Worm (Caenorhabditis elegans) whole organism, midembryonic: Measurements from ENCODE around the gene srw-115.

Experiments used
- T22C8.4 ChIP-seq: fragments of 200-800 bp; sonication (Bioruptor generic); IDR thresholded peaks from 2 replicates; pipeline ENCODE4 v1.3.6; 2022; ENCODE audit warnings: missing genetic modification characterization, missing compliant biosample characterization
- cog-1 ChIP-seq: sonication (generic microtip); optimal IDR thresholded peaks from 2 replicates; lab custom pipeline; 2016; ENCODE audit warnings: missing genetic modification characterization, missing compliant biosample characterization
- flt-1 ChIP-seq: fragments of 200-800 bp; sonication (Bioruptor generic); IDR thresholded peaks from 2 replicates; pipeline ENCODE4 v1.3.6; 2022; ENCODE audit warnings: missing genetic modification characterization, missing compliant biosample characterization
- klf-2 ChIP-seq: fragments of 200-800 bp; sonication (Bioruptor generic); conservative IDR thresholded peaks from 2 replicates; pipeline ENCODE4 v1.3.6; 2022; ENCODE audit warnings: missing genetic modification reagents, missing genetic modification characterization, missing compliant biosample characterization
- med-1 ChIP-seq: sonication (generic microtip); optimal IDR thresholded peaks from 2 replicates; lab custom pipeline; 2017; ENCODE audit warnings: missing genetic modification characterization, mild to moderate bottlenecking, missing compliant biosample characterization, antibody characterized with exemption, missing genetic modification reagents; ENCODE audit not compliant: insufficient read depth
- ref-1 ChIP-seq: fragments of 200-800 bp; sonication (Bioruptor generic); conservative IDR thresholded peaks from 2 replicates; pipeline ENCODE4 v1.3.6; 2022; ENCODE audit warnings: missing genetic modification reagents, missing genetic modification characterization, missing compliant biosample characterization
- tab-1 ChIP-seq: fragments of 200-800 bp; sonication (Bioruptor generic); IDR thresholded peaks from 2 replicates; pipeline ENCODE4 v1.3.6; 2022; ENCODE audit warnings: missing genetic modification characterization, missing compliant biosample characterization
- ztf-23 ChIP-seq: fragments of 200-800 bp; sonication (Bioruptor generic); IDR thresholded peaks from 2 replicates; pipeline ENCODE4 v1.3.6; 2022; ENCODE audit warnings: missing genetic modification reagents, missing genetic modification characterization, missing compliant biosample characterization
- ztf-29 ChIP-seq: fragments of 200-800 bp; sonication (Bioruptor generic); IDR thresholded peaks from 2 replicates; pipeline ENCODE4 v1.3.6; 2022; ENCODE audit warnings: missing genetic modification reagents, missing genetic modification characterization, missing compliant biosample characterization

The srw-115 gene

ce11 chrV:2993816-2994215 lies at the start of gene srw-115:
TSS of gene srw-115 (minus strand) at chrV:2993916.
- TF ChIP-seq tab-1 (GFP tag; lab: Robert Waterston, UW), result no peak
- TF ChIP-seq ztf-29, result no peak
- TF ChIP-seq ref-1, result no peak
- no peak for TF ChIP-seq flt-1
- no peak for TF ChIP-seq T22C8.4 (GFP tag; lab: Robert Waterston, UW)
- no peak for TF ChIP-seq klf-2 (GFP tag; lab: Robert Waterston, UW)
- TF ChIP-seq med-1 (GFP tag; lab: Kevin White, UChicago), result no peak
- TF ChIP-seq ztf-23 (GFP tag; lab: Robert Waterston, UW), result no peak
- no peak for TF ChIP-seq cog-1 (tag; lab: Kevin White, UChicago)

- TF ChIP-seq flt-1, result no peak
- no peak for TF ChIP-seq cog-1 (tag; lab: Kevin White, UChicago)
- no peak for TF ChIP-seq T22C8.4 (GFP tag; lab: Robert Waterston, UW)
- no peak for TF ChIP-seq med-1 (GFP tag; lab: Kevin White, UChicago)
- no peak for TF ChIP-seq ref-1
- TF ChIP-seq ztf-29, result no peak
- TF ChIP-seq ztf-23 (GFP tag; lab: Robert Waterston, UW), result no peak
- TF ChIP-seq klf-2 (GFP tag; lab: Robert Waterston, UW), result no peak
- TF ChIP-seq tab-1 (GFP tag; lab: Robert Waterston, UW), result no peak
Measured at ce11 chrV:3040930-3041329, 47.2 kb upstream of the srw-115 start.

DNA sequence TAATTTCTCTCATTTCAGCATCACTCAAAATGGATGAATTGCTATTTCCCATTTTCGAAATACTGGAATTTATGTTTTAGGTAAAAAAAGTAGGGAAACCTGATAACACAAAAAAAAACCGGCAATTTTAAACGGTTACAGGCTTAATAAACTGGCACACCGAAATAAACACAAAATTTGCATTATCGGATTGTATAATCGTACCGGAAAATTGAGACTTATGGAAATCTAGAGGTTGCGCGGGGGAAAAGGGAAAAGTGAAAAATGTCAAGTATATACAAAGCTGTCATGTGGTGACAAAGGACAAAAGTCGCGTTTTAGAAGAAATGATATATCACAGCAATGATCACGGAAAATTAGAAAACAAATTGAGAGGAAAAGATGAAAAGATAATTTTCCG lies 45.6 kb upstream of the srw-115 start, which contains the start of gene chpf-2:
Gene chpf-2 (minus strand): TSS at position 101 of the 400 bp plus-strand sequence.
- no peak for TF ChIP-seq ztf-23 (GFP tag; lab: Robert Waterston, UW)
- TF ChIP-seq klf-2 (GFP tag; lab: Robert Waterston, UW), result no peak
- TF ChIP-seq flt-1, result no peak
- no peak for TF ChIP-seq cog-1 (tag; lab: Kevin White, UChicago)
- TF ChIP-seq med-1 (GFP tag; lab: Kevin White, UChicago), result no peak
- TF ChIP-seq T22C8.4 (GFP tag; lab: Robert Waterston, UW), result no peak
- no peak for TF ChIP-seq ztf-29
- no peak for TF ChIP-seq tab-1 (GFP tag; lab: Robert Waterston, UW)
- no peak for TF ChIP-seq ref-1

- TF ChIP-seq ztf-23 (GFP tag; lab: Robert Waterston, UW) (no peak), flt-1 (no peak), med-1 (GFP tag; lab: Kevin White, UChicago) (no peak), ref-1 (no peak), klf-2 (GFP tag; lab: Robert Waterston, UW) (no peak), T22C8.4 (GFP tag; lab: Robert Waterston, UW) (no peak), ztf-29 (no peak), cog-1 (tag; lab: Kevin White, UChicago) (no peak), tab-1 (GFP tag; lab: Robert Waterston, UW) (no peak)
Measured at ce11 chrV:3038058-3038457, 44.3 kb upstream of the srw-115 start.

DNA sequence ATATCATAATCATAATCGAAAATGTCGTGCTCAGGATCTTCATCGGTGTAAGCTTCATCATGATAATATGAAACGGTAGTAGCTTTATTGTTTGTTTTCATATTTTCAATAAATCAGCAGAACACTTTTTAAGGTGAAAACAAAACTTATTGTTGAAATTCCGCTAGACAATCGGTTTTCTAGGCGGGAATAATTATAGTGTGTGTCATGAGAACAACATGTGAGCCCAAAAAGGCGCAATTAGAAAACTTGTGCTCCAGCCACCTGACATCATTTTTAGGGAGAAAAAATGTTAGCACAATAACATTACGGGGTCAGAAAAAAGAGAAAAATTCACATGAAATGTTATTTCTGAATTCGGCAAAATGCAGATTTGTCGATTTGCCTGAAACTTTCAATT lies 40.5 kb upstream of the srw-115 start, which contains the start of gene srw-8:
Gene srw-8 (minus strand): TSS at position 101 of the 400 bp plus-strand sequence.
- no peak for TF ChIP-seq ztf-29
- no peak for TF ChIP-seq ztf-23 (GFP tag; lab: Robert Waterston, UW)
- TF ChIP-seq flt-1, result no peak

ce11 chrV:3032343-3032742 lies 38.6 kb upstream of the srw-115 start, which contains the start of gene irld-38:
TSS of gene irld-38 (minus strand) at chrV:3032443.
- TF ChIP-seq flt-1, result no peak
- no peak for TF ChIP-seq cog-1 (tag; lab: Kevin White, UChicago)
- TF ChIP-seq ztf-23 (GFP tag; lab: Robert Waterston, UW), result no peak
- TF ChIP-seq ztf-29, result no peak
- TF ChIP-seq klf-2 (GFP tag; lab: Robert Waterston, UW), result no peak
- no peak for TF ChIP-seq ref-1
- TF ChIP-seq T22C8.4 (GFP tag; lab: Robert Waterston, UW), result no peak
- no peak for TF ChIP-seq tab-1 (GFP tag; lab: Robert Waterston, UW)
- no peak for TF ChIP-seq med-1 (GFP tag; lab: Kevin White, UChicago)

ce11 chrV:3028205-3028604 lies 34.5 kb upstream of the srw-115 start, which contains the start of gene asp-7:
TSS of gene asp-7 (plus strand) at chrV:3028285.
- no peak for TF ChIP-seq cog-1 (tag; lab: Kevin White, UChicago)
- TF ChIP-seq med-1 (GFP tag; lab: Kevin White, UChicago), result no peak
- TF ChIP-seq klf-2 (GFP tag; lab: Robert Waterston, UW), result no peak
- TF ChIP-seq ztf-29, result no peak

DNA sequence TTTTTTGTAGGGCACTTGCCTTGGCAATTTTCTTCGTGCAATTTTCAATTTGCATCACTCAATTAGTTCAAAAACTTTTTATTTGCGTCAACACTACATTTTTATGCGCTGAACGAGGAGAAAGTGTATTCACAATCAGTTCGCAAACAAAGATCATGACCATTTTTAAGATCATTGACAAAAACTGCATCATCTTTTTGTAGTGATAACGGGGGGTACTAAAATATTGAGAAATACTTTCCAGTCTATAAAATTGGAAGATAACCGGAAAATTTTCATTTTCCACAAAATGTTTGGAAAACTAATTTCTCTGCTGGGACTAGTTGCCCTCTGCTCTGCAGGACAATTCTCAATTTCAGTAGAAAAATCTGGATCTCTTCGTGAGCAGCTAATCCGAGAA lies 30.6 kb upstream of the srw-115 start, which contains the start of gene asp-8:
Gene asp-8 (plus strand): TSS at position 276 of the 400 bp plus-strand sequence.
- TF ChIP-seq tab-1 (GFP tag; lab: Robert Waterston, UW) (no peak), med-1 (GFP tag; lab: Kevin White, UChicago) (no peak), T22C8.4 (GFP tag; lab: Robert Waterston, UW) (no peak)

DNA sequence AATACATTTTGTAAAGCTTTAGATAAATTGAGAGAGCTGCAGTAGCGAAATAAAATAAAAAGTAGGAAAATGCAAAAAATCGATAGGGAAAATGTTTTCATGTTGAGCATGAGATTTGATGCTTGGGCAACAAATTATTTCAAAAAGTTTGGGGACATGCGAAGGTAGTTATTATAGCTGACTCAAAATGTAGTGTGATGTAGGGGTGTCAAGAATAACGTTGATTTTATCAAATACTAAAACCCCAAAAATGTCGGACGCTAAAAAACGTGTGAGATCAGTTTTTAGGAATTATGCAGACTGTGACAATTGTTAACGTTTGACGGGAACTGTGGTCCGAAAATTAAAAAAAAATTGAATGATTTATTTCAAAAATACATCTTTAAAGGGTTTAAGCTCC lies 27.6 kb upstream of the srw-115 start, which contains the start of gene irld-12:
Gene irld-12 (minus strand): TSS at position 101 of the 400 bp plus-strand sequence.
- TF ChIP-seq med-1 (GFP tag; lab: Kevin White, UChicago), result no peak
- TF ChIP-seq tab-1 (GFP tag; lab: Robert Waterston, UW), result no peak
- TF ChIP-seq klf-2 (GFP tag; lab: Robert Waterston, UW), result no peak
- TF ChIP-seq ref-1, result no peak
- TF ChIP-seq ztf-23 (GFP tag; lab: Robert Waterston, UW), result no peak
- no peak for TF ChIP-seq cog-1 (tag; lab: Kevin White, UChicago)
- TF ChIP-seq flt-1, result no peak
- no peak for TF ChIP-seq ztf-29
- TF ChIP-seq T22C8.4 (GFP tag; lab: Robert Waterston, UW), result no peak

DNA sequence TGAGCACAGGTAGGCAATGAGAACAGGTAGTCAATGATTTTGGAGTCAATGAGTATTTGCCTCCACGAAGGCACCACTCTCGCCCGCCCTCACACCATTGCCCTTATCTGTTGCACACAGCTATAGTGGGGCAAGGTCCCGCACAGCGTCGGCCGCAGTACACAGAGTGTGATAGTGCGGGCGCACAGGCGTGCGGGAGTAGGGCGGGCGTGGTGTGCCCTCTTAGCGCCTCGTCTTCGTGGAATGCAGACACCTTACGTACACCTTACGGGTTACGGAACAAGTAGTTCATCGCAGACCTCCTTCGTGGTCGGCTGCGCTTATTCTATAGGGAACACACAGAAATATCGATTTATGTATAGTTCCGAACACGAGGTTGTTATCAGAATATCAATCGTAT lies 24.2 kb upstream of the srw-115 start:
- no peak for TF ChIP-seq ref-1
- TF ChIP-seq flt-1, result no peak
- TF ChIP-seq med-1 (GFP tag; lab: Kevin White, UChicago), result no peak
- no peak for TF ChIP-seq cog-1 (tag; lab: Kevin White, UChicago)
- TF ChIP-seq tab-1 (GFP tag; lab: Robert Waterston, UW), result no peak
- no peak for TF ChIP-seq ztf-29
- TF ChIP-seq ztf-23 (GFP tag; lab: Robert Waterston, UW), result no peak
- TF ChIP-seq klf-2 (GFP tag; lab: Robert Waterston, UW), result no peak
- TF ChIP-seq T22C8.4 (GFP tag; lab: Robert Waterston, UW), result no peak
